Worm (Caenorhabditis elegans): Measurements from ENCODE around the gene ZC404.15.

DNA sequence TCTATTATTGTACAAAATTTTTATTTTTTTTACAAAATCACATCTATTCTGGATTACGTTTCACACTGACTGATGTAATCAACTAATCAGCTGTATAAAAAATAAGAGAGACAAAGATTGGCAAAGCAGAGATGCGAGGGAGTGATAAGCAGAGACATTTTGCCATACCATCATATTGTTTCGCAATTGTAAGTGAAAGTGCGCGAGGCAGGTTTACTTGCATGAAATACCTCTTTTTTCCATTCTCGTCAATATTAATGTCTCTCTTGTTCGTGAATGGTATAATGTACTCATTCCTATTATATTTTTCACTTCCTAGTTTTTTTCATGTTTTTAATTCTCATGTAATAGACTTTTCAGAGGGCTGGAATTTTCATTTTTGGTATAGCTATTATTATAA, 43.4 kb upstream of the ZC404.15 start:
- no peak for TF ChIP-seq F37D6.2 (tag; optimal IDR thresholded peaks at IDR 0.05)
- TF ChIP-seq lin-13 (GFP tag; optimal IDR thresholded peaks at IDR 0.05) = no peak
- TF ChIP-seq Y5F2A.4 (GFP tag; optimal IDR thresholded peaks at IDR 0.05) = no peak
- no peak for TF ChIP-seq F10B5.3 (tag; optimal IDR thresholded peaks at IDR 0.05)
- TF ChIP-seq nhr-77 (tag; optimal IDR thresholded peaks at IDR 0.05) = no peak
- no peak for TF ChIP-seq pqm-1 (tag; optimal IDR thresholded peaks at IDR 0.05)
- no peak for TF ChIP-seq skn-1 (tag; optimal IDR thresholded peaks at IDR 0.05)
- no peak for TF ChIP-seq pha-4 (GFP tag; IDR thresholded peaks at IDR 0.05)
- TF ChIP-seq pha-4 (tag; optimal IDR thresholded peaks at IDR 0.05) = no peak
- TF ChIP-seq ceh-28 (tag; optimal IDR thresholded peaks at IDR 0.05) = no peak
- no peak for TF ChIP-seq rbr-2 (tag; optimal IDR thresholded peaks at IDR 0.05)
- TF ChIP-seq F44E2.7 (GFP tag; IDR thresholded peaks at IDR 0.05) = no peak

Measured in whole organism, L4 larva.